Worm (Caenorhabditis elegans): ENCODE measurements around the gene dsb-1.
A peak's percentile ranks its signal among the peaks of the same experiment; 100 is the strongest.

Gene dsb-1

ce11 chrIV:12396645-12397258, 12.0 kb upstream of the dsb-1 start:
- TF ChIP-seq hmbx-1 (tag; optimal IDR thresholded peaks at IDR 0.05) (no peak), flt-1 (GFP tag; IDR thresholded peaks at IDR 0.05) (no peak), hmg-4 (GFP tag; optimal IDR thresholded peaks at IDR 0.05) (no peak), F13C5.2 (tag; optimal IDR thresholded peaks at IDR 0.05) (no peak), hnd-1 (tag; optimal IDR thresholded peaks at IDR 0.05) (no peak), tbx-11 (GFP tag; IDR thresholded peaks at IDR 0.05) (no peak), B0310.2 (tag; optimal IDR thresholded peaks at IDR 0.05) (no peak), tbx-37 (GFP tag; conservative IDR thresholded peaks at IDR 0.05) (no peak), ceh-13 (GFP tag; optimal IDR thresholded peaks at IDR 0.05) (no peak), sea-1 (GFP tag; conservative IDR thresholded peaks at IDR 0.05) (no peak), ama-1 (optimal IDR thresholded peaks at IDR 0.05) (no peak), aly-1 (tag; optimal IDR thresholded peaks at IDR 0.05) (no peak), scrt-1 (GFP tag; IDR thresholded peaks at IDR 0.05) (no peak), pes-1 (GFP tag; IDR thresholded peaks at IDR 0.05) (no peak), ets-7 (tag; optimal IDR thresholded peaks at IDR 0.05) (no peak), ceh-36 (tag; optimal IDR thresholded peaks at IDR 0.05) (no peak)

DNA sequence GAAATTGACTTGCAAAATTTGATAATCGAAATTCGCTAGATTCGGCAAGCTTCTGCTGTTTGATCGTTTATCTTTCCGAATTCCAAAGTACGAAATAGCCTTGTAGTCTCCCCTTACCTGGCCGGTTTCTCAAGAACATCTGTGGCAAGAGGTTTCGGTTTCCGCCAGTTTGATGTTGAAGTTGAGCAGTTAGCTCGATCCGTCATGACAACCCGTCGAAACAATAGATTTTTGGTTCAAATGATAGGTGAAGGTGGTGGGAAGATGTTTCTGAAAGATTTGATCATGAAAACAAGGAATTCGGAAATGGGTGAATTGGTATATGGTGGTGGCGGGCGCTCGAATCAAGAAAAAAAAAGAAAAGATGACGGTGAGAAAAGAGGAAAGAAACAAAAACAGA, 10.3 kb upstream of the dsb-1 start, which contains the start of gene acs-20:
TSS of gene acs-20 (minus strand) at position 270 of the 400 bp plus-strand sequence.
- no peak for TF ChIP-seq F13C5.2 (tag; optimal IDR thresholded peaks at IDR 0.05)
- no peak for TF ChIP-seq scrt-1 (GFP tag; IDR thresholded peaks at IDR 0.05)
- no peak for TF ChIP-seq pes-1 (GFP tag; IDR thresholded peaks at IDR 0.05)
- no peak for TF ChIP-seq tbx-11 (GFP tag; IDR thresholded peaks at IDR 0.05)
- TF ChIP-seq tra-4 (tag; optimal IDR thresholded peaks at IDR 0.05): no peak
- TF ChIP-seq ceh-36 (tag; optimal IDR thresholded peaks at IDR 0.05): no peak
- TF ChIP-seq sea-1 (GFP tag; conservative IDR thresholded peaks at IDR 0.05): no peak
- no peak for TF ChIP-seq ets-7 (tag; optimal IDR thresholded peaks at IDR 0.05)
- TF ChIP-seq tbx-37 (GFP tag; conservative IDR thresholded peaks at IDR 0.05): no peak
- TF ChIP-seq B0310.2 (tag; optimal IDR thresholded peaks at IDR 0.05): no peak

DNA sequence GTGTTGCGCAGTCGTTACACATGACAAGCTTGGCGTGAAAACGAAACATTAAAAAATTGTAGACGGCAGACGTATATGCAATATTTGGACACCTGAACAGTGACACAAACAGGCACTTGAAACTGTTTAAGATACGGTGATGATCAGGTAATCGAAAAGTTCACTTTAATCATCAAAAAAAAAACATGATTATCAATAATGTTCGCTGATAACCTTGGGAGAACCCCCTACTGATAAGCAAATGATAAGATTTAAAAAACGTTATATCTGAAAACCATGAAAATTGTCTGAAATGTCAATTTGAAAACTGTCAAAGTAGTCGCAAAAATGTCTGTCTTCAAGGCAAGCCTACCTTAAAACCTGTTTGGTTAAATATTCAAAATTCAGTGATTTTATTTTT, 8.7 kb upstream of the dsb-1 start:
- TF ChIP-seq tra-4 (tag; optimal IDR thresholded peaks at IDR 0.05) (no peak), F13C5.2 (tag; optimal IDR thresholded peaks at IDR 0.05) (no peak), tbx-11 (GFP tag; IDR thresholded peaks at IDR 0.05) (no peak)

DNA sequence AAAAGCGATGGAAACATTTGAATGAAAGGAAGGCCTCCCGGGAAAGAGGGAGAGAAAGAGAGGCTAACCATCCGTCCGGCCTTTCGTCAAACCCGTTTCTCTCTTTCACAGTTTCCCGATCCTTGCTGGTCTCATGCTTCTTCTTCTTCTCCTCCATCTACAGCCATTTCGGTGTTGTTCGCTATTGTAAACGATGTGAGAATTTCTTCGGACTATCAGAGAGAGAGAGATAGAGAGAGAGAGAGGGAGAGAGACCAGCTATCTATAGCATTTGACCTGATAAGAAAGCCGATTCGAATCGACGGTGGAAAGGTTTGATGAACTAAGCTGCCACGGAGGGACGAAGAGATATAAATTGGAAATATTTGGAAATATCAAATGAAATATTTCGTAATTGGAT, 5.3 kb upstream of the dsb-1 start:
- TF ChIP-seq tra-4 (tag; optimal IDR thresholded peaks at IDR 0.05): no peak
- no peak for TF ChIP-seq ama-1 (optimal IDR thresholded peaks at IDR 0.05)
- TF ChIP-seq tbx-37 (GFP tag; conservative IDR thresholded peaks at IDR 0.05): no peak
- TF ChIP-seq pes-1 (GFP tag; IDR thresholded peaks at IDR 0.05): no peak
- TF ChIP-seq flt-1 (GFP tag; IDR thresholded peaks at IDR 0.05): no peak
- TF ChIP-seq hmbx-1 (tag; optimal IDR thresholded peaks at IDR 0.05): no peak
- no peak for TF ChIP-seq sea-1 (GFP tag; conservative IDR thresholded peaks at IDR 0.05)
- no peak for TF ChIP-seq scrt-1 (GFP tag; IDR thresholded peaks at IDR 0.05)
- TF ChIP-seq ets-7 (tag; optimal IDR thresholded peaks at IDR 0.05): no peak
- no peak for TF ChIP-seq aly-1 (tag; optimal IDR thresholded peaks at IDR 0.05)
- TF ChIP-seq ceh-13 (GFP tag; optimal IDR thresholded peaks at IDR 0.05): no peak
- TF ChIP-seq B0310.2 (tag; optimal IDR thresholded peaks at IDR 0.05): no peak
- no peak for TF ChIP-seq hmg-4 (GFP tag; optimal IDR thresholded peaks at IDR 0.05)
- TF ChIP-seq F13C5.2 (tag; optimal IDR thresholded peaks at IDR 0.05): no peak
- no peak for TF ChIP-seq tbx-11 (GFP tag; IDR thresholded peaks at IDR 0.05)
- TF ChIP-seq hnd-1 (tag; optimal IDR thresholded peaks at IDR 0.05): no peak
- TF ChIP-seq ceh-36 (tag; optimal IDR thresholded peaks at IDR 0.05): no peak

DNA sequence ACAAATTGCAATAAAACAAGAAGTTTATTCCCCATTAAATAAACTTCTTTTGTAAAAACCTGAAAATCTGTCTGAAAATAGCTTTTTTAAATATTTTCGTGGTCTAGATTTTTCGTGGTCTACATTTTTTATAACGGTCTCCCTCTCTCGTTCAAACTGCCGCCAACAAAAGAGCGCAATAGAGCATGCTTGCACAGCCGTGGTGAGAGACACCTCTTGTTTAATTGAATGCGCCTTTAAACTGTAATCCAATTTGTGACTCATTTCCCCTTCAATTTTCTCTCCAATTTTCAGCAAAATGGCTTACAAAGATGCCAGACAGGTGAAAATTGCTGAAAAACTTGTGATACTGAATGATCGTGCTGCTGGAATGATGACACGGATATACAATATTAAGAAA, 4.6 kb upstream of the dsb-1 start, which contains the start of gene gex-3:
TSS of gene gex-3 (plus strand) at position 295 of the 400 bp plus-strand sequence.
- TF ChIP-seq F13C5.2 (tag; optimal IDR thresholded peaks at IDR 0.05) (peak; percentile 52), ama-1 (optimal IDR thresholded peaks at IDR 0.05) (no peak), scrt-1 (GFP tag; IDR thresholded peaks at IDR 0.05) (no peak), aly-1 (tag; optimal IDR thresholded peaks at IDR 0.05) (no peak), hmg-4 (GFP tag; optimal IDR thresholded peaks at IDR 0.05) (peak; percentile 29), tra-4 (tag; optimal IDR thresholded peaks at IDR 0.05) (no peak), B0310.2 (tag; optimal IDR thresholded peaks at IDR 0.05) (no peak)

DNA sequence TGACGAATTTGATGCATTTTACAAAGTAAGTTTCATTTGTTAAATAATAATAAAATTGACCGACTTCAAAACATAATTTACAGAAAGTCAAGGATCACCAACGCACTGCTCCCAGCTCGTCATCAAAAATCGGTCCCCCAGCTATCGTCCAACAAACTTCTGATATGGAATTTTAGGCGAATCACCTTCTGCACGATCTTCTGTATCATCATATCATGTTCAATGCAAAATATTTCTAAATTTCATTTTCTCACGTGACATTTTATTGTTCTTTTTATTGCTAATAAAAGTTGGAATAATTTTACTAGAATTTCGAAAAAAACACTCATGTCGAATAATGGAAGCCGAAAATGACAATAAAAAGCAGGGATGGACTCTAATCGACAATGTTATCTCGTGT, 1.4 kb downstream of the dsb-1 start, which contains the start of gene acl-13:
TSS of gene acl-13 (plus strand) at position 301 of the 400 bp plus-strand sequence.
- TF ChIP-seq hmg-4 (GFP tag; optimal IDR thresholded peaks at IDR 0.05): no peak
- TF ChIP-seq ceh-13 (GFP tag; optimal IDR thresholded peaks at IDR 0.05): no peak
- no peak for TF ChIP-seq aly-1 (tag; optimal IDR thresholded peaks at IDR 0.05)
- TF ChIP-seq ama-1 (optimal IDR thresholded peaks at IDR 0.05): no peak
- TF ChIP-seq ets-7 (tag; optimal IDR thresholded peaks at IDR 0.05): no peak
- no peak for TF ChIP-seq hnd-1 (tag; optimal IDR thresholded peaks at IDR 0.05)
- TF ChIP-seq tbx-37 (GFP tag; conservative IDR thresholded peaks at IDR 0.05): no peak

DNA sequence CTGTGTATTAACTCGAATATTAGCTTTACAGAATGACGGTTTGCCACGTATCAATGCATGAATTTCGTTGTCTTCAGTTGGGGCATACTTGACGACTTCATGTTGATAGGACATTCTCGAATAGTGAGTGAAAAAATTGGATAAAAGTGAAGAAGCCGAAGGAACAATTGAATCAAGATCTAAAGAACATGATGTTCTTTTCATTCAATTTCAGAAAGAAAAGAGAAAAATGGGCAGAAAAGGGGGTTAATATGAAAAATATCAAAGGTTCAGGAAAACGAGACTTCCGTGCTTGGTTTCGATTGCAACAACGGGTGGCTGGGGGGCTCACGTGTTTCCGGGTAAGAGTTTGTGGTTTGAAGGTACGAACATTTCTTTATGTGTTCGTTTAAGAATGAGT, 5.9 kb downstream of the dsb-1 start:
- TF ChIP-seq flt-1 (GFP tag; IDR thresholded peaks at IDR 0.05) (no peak), pes-1 (GFP tag; IDR thresholded peaks at IDR 0.05) (no peak)

- peak; percentile 31 for TF ChIP-seq hmg-4 (GFP tag; optimal IDR thresholded peaks at IDR 0.05)
- TF ChIP-seq scrt-1 (GFP tag; IDR thresholded peaks at IDR 0.05): 0 out of 2 replicates have a peak, but pooled peaks have one; percentile 35
- 0 out of 2 replicates have a peak, but pooled peaks have one; percentile 45 for TF ChIP-seq tbx-11 (GFP tag; IDR thresholded peaks at IDR 0.05)
- TF ChIP-seq tbx-37 (GFP tag; conservative IDR thresholded peaks at IDR 0.05): peak; percentile 57
- TF ChIP-seq aly-1 (tag; optimal IDR thresholded peaks at IDR 0.05): no peak
- TF ChIP-seq sea-1 (GFP tag; conservative IDR thresholded peaks at IDR 0.05): peak; percentile 60; the same call in 1 of the 2 replicates
- no peak for TF ChIP-seq ceh-13 (GFP tag; optimal IDR thresholded peaks at IDR 0.05)
- TF ChIP-seq ceh-36 (tag; optimal IDR thresholded peaks at IDR 0.05): peak; percentile 29
- peak; percentile 58; the same call in 1 of the 2 replicates for TF ChIP-seq pes-1 (GFP tag; IDR thresholded peaks at IDR 0.05)
- TF ChIP-seq flt-1 (GFP tag; IDR thresholded peaks at IDR 0.05): peak; percentile 46; the same call in 1 of the 2 replicates
Measured at ce11 chrIV:12416629-12417404, 8.1 kb downstream of the dsb-1 start.
